Fruit fly (Drosophila melanogaster) whole organism, embryonic: ENCODE results near the gene CG15728.

ENCODE experiments used
- ATbp ChIP-seq: fragments of 200-800 bp; sonication (Bioruptor generic); optimal IDR thresholded peaks from 2 replicates; lab custom pipeline; 2017; ENCODE audit warnings: missing biosample characterization, mild to moderate bottlenecking, missing genetic modification characterization, missing genetic modification reagents
- Asciz ChIP-seq: fragments of 200-800 bp; sonication (Bioruptor generic); optimal IDR thresholded peaks from 2 replicates; lab custom pipeline; 2017; ENCODE audit warnings: missing biosample characterization, mild to moderate bottlenecking, missing genetic modification characterization, missing genetic modification reagents
- CG10431 ChIP-seq: fragments of 200-800 bp; sonication (Bioruptor generic); optimal IDR thresholded peaks from 3 replicates; lab custom pipeline; 2018; ENCODE audit warnings: missing biosample characterization, mild to moderate bottlenecking, missing genetic modification characterization
- CG11085 ChIP-seq: fragments of 200-800 bp; sonication (Bioruptor generic); IDR thresholded peaks from 2 replicates; pipeline ENCODE4 v1.3.6; 2022; ENCODE audit warnings: missing biosample characterization, missing genetic modification characterization
- CG11247 ChIP-seq: fragments of 200-800 bp; sonication (Bioruptor generic); IDR thresholded peaks from 2 replicates; pipeline ENCODE4 v1.3.6; 2022; ENCODE audit warnings: missing biosample characterization, missing genetic modification characterization
- CG11696 ChIP-seq: fragments of 200-800 bp; sonication (Bioruptor generic); IDR thresholded peaks from 2 replicates; pipeline ENCODE4 v1.3.6; 2022; ENCODE audit warnings: missing biosample characterization, missing genetic modification characterization
- CG11723 ChIP-seq: fragments of 200-800 bp; sonication (Bioruptor generic); optimal IDR thresholded peaks from 2 replicates; lab custom pipeline; 2017; ENCODE audit warnings: missing biosample characterization, mild to moderate bottlenecking, missing genetic modification characterization
- CG1233 ChIP-seq: fragments of 200-800 bp; sonication (Bioruptor generic); optimal IDR thresholded peaks from 4 replicates; lab custom pipeline; 2018; ENCODE audit warnings: missing biosample characterization, mild to moderate bottlenecking, missing genetic modification characterization
- CG13624 ChIP-seq: fragments of 200-800 bp; sonication (Bioruptor generic); optimal IDR thresholded peaks from 2 replicates; lab custom pipeline; 2016; ENCODE audit warnings: missing biosample characterization, missing genetic modification characterization
- CG13894 ChIP-seq: fragments of 200-800 bp; sonication (Bioruptor generic); optimal IDR thresholded peaks from 3 replicates; lab custom pipeline; 2018; ENCODE audit warnings: missing biosample characterization, mild to moderate bottlenecking, missing genetic modification characterization, moderate library complexity
- CG15269 ChIP-seq: fragments of 200-800 bp; sonication (Bioruptor generic); optimal IDR thresholded peaks from 2 replicates; lab custom pipeline; 2018; ENCODE audit warnings: missing biosample characterization, mild to moderate bottlenecking, missing genetic modification characterization, moderate library complexity
- CG1647 ChIP-seq: fragments of 200-800 bp; sonication (Bioruptor generic); optimal IDR thresholded peaks from 3 replicates; lab custom pipeline; 2016; ENCODE audit warnings: missing biosample characterization, missing genetic modification characterization
- CG17361 ChIP-seq: fragments of 200-800 bp; sonication (Bioruptor generic); IDR thresholded peaks from 3 replicates; pipeline ENCODE4 v1.3.6; 2022; ENCODE audit warnings: missing biosample characterization, missing genetic modification characterization
- CG17802 ChIP-seq: fragments of 200-800 bp; sonication (Bioruptor generic); optimal IDR thresholded peaks from 2 replicates; lab custom pipeline; 2018; ENCODE audit warnings: missing biosample characterization, mild to moderate bottlenecking, missing genetic modification characterization, moderate library complexity
- CG18476 ChIP-seq: fragments of 200-800 bp; sonication (Bioruptor generic); optimal IDR thresholded peaks from 2 replicates; lab custom pipeline; 2016; ENCODE audit warnings: missing biosample characterization, mild to moderate bottlenecking, missing genetic modification characterization
- CG32772 ChIP-seq: fragments of 200-800 bp; sonication (Bioruptor generic); IDR thresholded peaks from 2 replicates; pipeline ENCODE4 v1.3.6; 2022; ENCODE audit warnings: missing biosample characterization, missing genetic modification characterization
- CG3838 ChIP-seq: fragments of 200-800 bp; sonication (Bioruptor generic); optimal IDR thresholded peaks from 3 replicates; lab custom pipeline; 2016; ENCODE audit warnings: missing biosample characterization, missing genetic modification characterization
- CG6854 ChIP-seq: fragments of 200-800 bp; sonication (Bioruptor generic); optimal IDR thresholded peaks from 3 replicates; lab custom pipeline; 2017; ENCODE audit warnings: missing biosample characterization, mild to moderate bottlenecking, missing genetic modification characterization
- CG8765 ChIP-seq: fragments of 200-800 bp; sonication (Bioruptor generic); IDR thresholded peaks from 2 replicates; pipeline ENCODE4 v1.3.6; 2022; ENCODE audit warnings: missing biosample characterization, missing genetic modification characterization
- CG9437 ChIP-seq: fragments of 200-800 bp; sonication (Bioruptor generic); optimal IDR thresholded peaks from 2 replicates; lab custom pipeline; 2018; ENCODE audit warnings: missing biosample characterization, mild to moderate bottlenecking, missing genetic modification characterization
- Chrac-16 ChIP-seq: fragments of 200-800 bp; sonication (Bioruptor generic); optimal IDR thresholded peaks from 3 replicates; lab custom pipeline; 2016; ENCODE audit warnings: missing biosample characterization, missing genetic modification characterization
- D19B ChIP-seq: fragments of 200-800 bp; sonication (Bioruptor generic); optimal IDR thresholded peaks from 2 replicates; lab custom pipeline; 2017; ENCODE audit warnings: missing biosample characterization, mild to moderate bottlenecking, missing genetic modification characterization
- Dad ChIP-seq: fragments of 200-800 bp; sonication (Bioruptor generic); optimal IDR thresholded peaks from 3 replicates; lab custom pipeline; 2016; ENCODE audit warnings: missing biosample characterization, missing genetic modification characterization
- Dip3 ChIP-seq: fragments of 200-800 bp; sonication (Bioruptor generic); optimal IDR thresholded peaks from 3 replicates; lab custom pipeline; 2016; ENCODE audit warnings: missing biosample characterization, missing genetic modification characterization
- Doc2 ChIP-seq: fragments of 200-800 bp; sonication (Bioruptor generic); IDR thresholded peaks from 2 replicates; pipeline ENCODE4 v1.3.6; 2022; ENCODE audit warnings: missing biosample characterization, missing genetic modification characterization
- Gsc ChIP-seq: fragments of 200-800 bp; sonication (Bioruptor generic); IDR thresholded peaks from 2 replicates; pipeline ENCODE4 v1.3.6; 2022; ENCODE audit warnings: missing biosample characterization, missing genetic modification characterization
- H2.0 ChIP-seq: fragments of 200-800 bp; sonication (Bioruptor generic); IDR thresholded peaks from 2 replicates; pipeline ENCODE4 v1.3.6; 2022; ENCODE audit warnings: missing biosample characterization, missing genetic modification characterization
- MESR4 ChIP-seq: fragments of 200-800 bp; sonication (Bioruptor generic); optimal IDR thresholded peaks from 2 replicates; lab custom pipeline; 2018; ENCODE audit warnings: missing biosample characterization, mild to moderate bottlenecking, missing genetic modification characterization, moderate library complexity
- Nf-YC ChIP-seq: fragments of 200-800 bp; optimal IDR thresholded peaks from 3 replicates; lab custom pipeline; 2019; ENCODE audit warnings: missing biosample characterization, mild to moderate bottlenecking, missing genetic modification characterization, moderate library complexity
- Six4 ChIP-seq: fragments of 200-800 bp; sonication (Bioruptor generic); optimal IDR thresholded peaks from 2 replicates; lab custom pipeline; 2016; ENCODE audit warnings: missing biosample characterization, missing genetic modification characterization
- Sry-β ChIP-seq: fragments of 200-800 bp; sonication (Bioruptor generic); optimal IDR thresholded peaks from 2 replicates; lab custom pipeline; 2018; ENCODE audit warnings: missing biosample characterization, mild to moderate bottlenecking, missing genetic modification characterization, moderate library complexity
- Taf1 ChIP-seq: fragments of 200-800 bp; sonication (Bioruptor generic); IDR thresholded peaks from 2 replicates; pipeline ENCODE4 v1.3.6; 2022; ENCODE audit warnings: missing biosample characterization, missing genetic modification characterization
- abd-A ChIP-seq: fragments of 200-800 bp; sonication (Bioruptor generic); optimal IDR thresholded peaks from 3 replicates; lab custom pipeline; 2019; ENCODE audit warnings: missing biosample characterization, mild to moderate bottlenecking, missing genetic modification characterization, moderate library complexity
- ac ChIP-seq: fragments of 200-800 bp; sonication (Bioruptor generic); optimal IDR thresholded peaks from 3 replicates; lab custom pipeline; 2017; ENCODE audit warnings: missing biosample characterization, mild to moderate bottlenecking, missing genetic modification characterization
- ato ChIP-seq: fragments of 200-800 bp; sonication (Bioruptor generic); IDR thresholded peaks from 2 replicates; pipeline ENCODE4 v1.3.6; 2022; ENCODE audit warnings: missing biosample characterization, missing genetic modification characterization; ENCODE audit not compliant: partially characterized antibody
- bowl ChIP-seq: fragments of 200-800 bp; sonication (Bioruptor generic); IDR thresholded peaks from 2 replicates; pipeline ENCODE4 v1.3.6; 2022; ENCODE audit warnings: missing biosample characterization, missing genetic modification characterization
- ci ChIP-seq: fragments of 200-800 bp; sonication (Bioruptor generic); IDR thresholded peaks from 3 replicates; pipeline ENCODE4 v1.3.6; 2022; ENCODE audit warnings: missing biosample characterization, missing genetic modification characterization
- dimm ChIP-seq: fragments of 200-800 bp; sonication (Bioruptor generic); IDR thresholded peaks from 2 replicates; pipeline ENCODE4 v1.3.6; 2022; ENCODE audit warnings: missing biosample characterization, missing genetic modification characterization
- dm ChIP-seq: fragments of 200-800 bp; sonication (Bioruptor generic); optimal IDR thresholded peaks from 3 replicates; lab custom pipeline; 2016; ENCODE audit warnings: missing biosample characterization, missing genetic modification characterization
- fru ChIP-seq: fragments of >200 bp; optimal IDR thresholded peaks from 2 replicates; lab custom pipeline; 2017
- hb ChIP-seq: fragments of 200-800 bp; sonication (Bioruptor generic); IDR thresholded peaks from 3 replicates; pipeline ENCODE4 v1.3.6; 2022; ENCODE audit warnings: missing biosample characterization, missing genetic modification characterization; ENCODE audit not compliant: partially characterized antibody
- kay ChIP-seq: fragments of 200-800 bp; sonication (Bioruptor generic); optimal IDR thresholded peaks from 2 replicates; lab custom pipeline; 2016; ENCODE audit warnings: missing biosample characterization, missing genetic modification characterization
- lmd ChIP-seq: fragments of 200-800 bp; sonication (Bioruptor generic); IDR thresholded peaks from 2 replicates; pipeline ENCODE4 v1.3.6; 2022; ENCODE audit warnings: missing biosample characterization, missing genetic modification characterization
- nom ChIP-seq: fragments of 200-800 bp; sonication (Bioruptor generic); optimal IDR thresholded peaks from 2 replicates; lab custom pipeline; 2017; ENCODE audit warnings: missing biosample characterization, missing genetic modification characterization, mild to moderate bottlenecking, moderate library complexity, missing genetic modification reagents
- org-1 ChIP-seq: fragments of 200-800 bp; sonication (Bioruptor generic); optimal IDR thresholded peaks from 2 replicates; lab custom pipeline; 2017; ENCODE audit warnings: missing biosample characterization, missing genetic modification characterization
- sc ChIP-seq, 3 experiments: fragments of >200 bp in 2 of 3; fragments of 200-800 bp in 1 of 3; sonication (Bioruptor generic) in 1 of 3; optimal IDR thresholded peaks; 2 replicates in 2 of 3; 3 replicates in 1 of 3; lab custom pipeline; 2017; ENCODE audit warnings: mild to moderate bottlenecking in 1 of 3, missing biosample characterization in 1 of 3, missing genetic modification characterization in 1 of 3, missing genetic modification reagents in 1 of 3
- sens-2 ChIP-seq: fragments of 200-800 bp; sonication (Bioruptor generic); IDR thresholded peaks from 2 replicates; pipeline ENCODE4 v1.3.6; 2022; ENCODE audit warnings: missing biosample characterization, missing genetic modification characterization
- sim ChIP-seq: fragments of 200-800 bp; sonication (Bioruptor generic); IDR thresholded peaks from 2 replicates; pipeline ENCODE4 v1.3.6; 2022; ENCODE audit warnings: missing biosample characterization, missing genetic modification characterization
- sr ChIP-seq: fragments of 200-800 bp; sonication (Bioruptor generic); IDR thresholded peaks from 3 replicates; pipeline ENCODE4 v1.3.6; 2022; ENCODE audit warnings: missing biosample characterization, missing genetic modification characterization
- tap ChIP-seq: fragments of 200-800 bp; optimal IDR thresholded peaks from 3 replicates; lab custom pipeline; 2019; ENCODE audit warnings: missing biosample characterization, mild to moderate bottlenecking, missing genetic modification characterization, moderate library complexity
- vvl ChIP-seq: fragments of 200-800 bp; sonication (Bioruptor generic); IDR thresholded peaks from 2 replicates; pipeline ENCODE4 v1.3.6; 2022; ENCODE audit warnings: missing biosample characterization, missing genetic modification characterization
- wdn ChIP-seq: fragments of 200-800 bp; sonication (Bioruptor generic); IDR thresholded peaks from 2 replicates; pipeline ENCODE4 v1.3.6; 2022; ENCODE audit warnings: missing biosample characterization, missing genetic modification characterization

CG15728 gene

DNA sequence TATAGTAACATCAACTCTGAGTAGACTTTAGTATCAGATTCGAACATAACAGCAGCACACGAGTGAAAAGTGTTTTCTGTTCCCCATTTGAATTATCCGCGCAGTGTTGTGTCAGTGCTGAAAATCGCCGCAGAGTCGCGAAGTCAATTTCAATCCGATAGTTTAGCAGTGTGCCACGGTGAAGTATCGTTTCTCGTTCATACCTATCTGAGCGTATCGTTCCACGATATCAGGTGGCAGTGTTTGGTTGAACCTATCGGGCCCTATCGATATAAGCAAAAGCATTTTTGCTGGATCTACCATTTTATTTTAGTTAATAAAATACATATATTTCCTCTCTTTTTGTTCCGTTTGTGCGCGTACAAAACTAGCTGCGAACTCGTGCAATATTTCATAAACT is 29.5 kb downstream of the CG15728 start, which contains the start of gene CkIalpha (continued):
- TF ChIP-seq CG11696 (no peak), fru (lab: Kevin White, UChicago) (no peak), sc (optimal IDR thresholded peaks at IDR 0.05; lab: Kevin White, UChicago) (no peak), sc (GFP tag; optimal IDR thresholded peaks at IDR 0.05; lab: Kevin White, UChicago) (no peak), Taf1 (peak; percentile 51; the same call in 1 of the 2 replicates), nom (no peak), D19B (no peak), CG3838 (no peak), ac (GFP tag; lab: Kevin White, UChicago) (no peak), CG1233 (no peak), CG13624 (GFP tag; lab: Kevin White, UChicago) (peak; percentile 60), abd-A (tag; lab: Kevin White, UChicago) (no peak), hb (peak; percentile 97), CG17802 (tag; lab: Kevin White, UChicago) (peak; percentile 9), CG15269 (no peak), kay (GFP tag; lab: Kevin White, UChicago) (peak; percentile 1), sr (GFP tag; lab: Robert Waterston, UW) (no peak), CG6854 (GFP tag; lab: Kevin White, UChicago) (no peak), Chrac-16 (GFP tag; lab: Kevin White, UChicago) (peak; percentile 40), CG1647 (GFP tag; lab: Kevin White, UChicago) (peak; percentile 41), wdn (GFP tag; lab: Robert Waterston, UW) (no peak), Gsc (GFP tag; lab: Robert Waterston, UW) (no peak), CG10431 (GFP tag; lab: Kevin White, UChicago) (no peak), CG11723 (no peak), Nf-YC (tag; lab: Kevin White, UChicago) (peak; percentile 15), sens-2 (GFP tag; lab: Robert Waterston, UW) (no peak), CG9437 (GFP tag; lab: Kevin White, UChicago) (no peak), ATbp (no peak), ci (GFP tag; lab: Robert Waterston, UW) (peak; percentile 74), CG32772 (GFP tag; lab: Robert Waterston, UW) (peak; percentile 55; the same call in 1 of the 2 replicates), Dad (GFP tag; lab: Kevin White, UChicago) (peak; percentile 11), Dip3 (peak; percentile 67), Sry-β (GFP tag; lab: Kevin White, UChicago) (no peak), lmd (GFP tag; lab: Robert Waterston, UW) (no peak; the same call in 1 of the 2 replicates), vvl (peak; percentile 78), CG11247 (peak; percentile 60; the same call in 1 of the 2 replicates), Doc2 (GFP tag; lab: Robert Waterston, UW) (no peak), Asciz (GFP tag; lab: Kevin White, UChicago) (peak; percentile 25), MESR4 (peak; percentile 52), Six4 (peak; percentile 36), ato (GFP tag; lab: Robert Waterston, UW) (peak; percentile 98), sim (GFP tag; lab: Robert Waterston, UW) (no peak), CG17361 (GFP tag; lab: Robert Waterston, UW) (no peak), dimm (GFP tag; lab: Robert Waterston, UW) (no peak), dm (peak; percentile 27), CG13894 (tag; lab: Kevin White, UChicago) (peak; percentile 78), CG8765 (GFP tag; lab: Robert Waterston, UW) (0 out of 2 replicates have a peak, but pooled peaks have one; percentile 23), tap (no peak), H2.0 (GFP tag; lab: Robert Waterston, UW) (peak; percentile 48), bowl (GFP tag; lab: Robert Waterston, UW) (0 out of 2 replicates have a peak, but pooled peaks have one; percentile 20), CG18476 (GFP tag; lab: Kevin White, UChicago) (no peak), org-1 (GFP tag; lab: Kevin White, UChicago) (no peak), CG11085 (GFP tag; lab: Robert Waterston, UW) (no peak; the same call in 1 of the 2 replicates)
